Worm (Caenorhabditis elegans): ENCODE measurements around the gene ift-43.

ift-43 gene

DNA sequence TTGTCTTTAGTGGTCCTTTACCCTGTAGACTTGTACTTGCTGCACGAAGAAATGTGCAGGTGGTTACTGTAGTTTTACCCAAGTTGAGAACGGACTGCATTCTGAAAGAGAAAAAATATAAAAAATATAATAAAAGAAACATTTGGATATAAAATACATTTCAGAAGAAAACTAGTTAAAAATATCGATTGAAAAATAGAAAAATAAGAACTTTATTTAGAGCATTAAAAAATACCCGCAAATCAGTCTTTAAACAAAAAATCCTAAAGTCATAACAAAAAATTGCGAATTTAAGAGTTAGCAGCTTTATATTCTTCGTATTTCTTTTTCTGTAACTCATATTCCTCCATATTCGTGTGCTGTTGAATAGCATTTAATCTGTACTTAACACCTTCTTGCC is 8.2 kb upstream of the ift-43 start, which contains the start of gene C25H3.7:
Gene C25H3.7 (minus strand): TSS at position 101 of the 400 bp plus-strand sequence.
- no peak for TF ChIP-seq C16A3.4 (tag; optimal IDR thresholded peaks at IDR 0.05)
- TF ChIP-seq elt-3 (tag; optimal IDR thresholded peaks at IDR 0.05), result no peak
- no peak for TF ChIP-seq nhr-84 (tag; optimal IDR thresholded peaks at IDR 0.05)
- TF ChIP-seq ceh-63 (GFP tag; optimal IDR thresholded peaks at IDR 0.05), result no peak
- no peak for TF ChIP-seq lin-39 (tag; optimal IDR thresholded peaks at IDR 0.05)
- TF ChIP-seq fkh-10 (GFP tag; optimal IDR thresholded peaks at IDR 0.05), result no peak
- no peak for TF ChIP-seq nhr-47 (tag; optimal IDR thresholded peaks at IDR 0.05)
- TF ChIP-seq zag-1 (tag; optimal IDR thresholded peaks at IDR 0.05), result no peak
- TF ChIP-seq snu-23 (GFP tag; optimal IDR thresholded peaks at IDR 0.05), result no peak
- no peak for TF ChIP-seq nhr-20 (tag; optimal IDR thresholded peaks at IDR 0.05)
- TF ChIP-seq lin-14 (GFP tag; optimal IDR thresholded peaks at IDR 0.05), result no peak
- TF ChIP-seq snpc-4 (tag; optimal IDR thresholded peaks at IDR 0.05), result no peak
- no peak for TF ChIP-seq ceh-90 (tag; optimal IDR thresholded peaks at IDR 0.05)
- TF ChIP-seq lir-3 (tag; optimal IDR thresholded peaks at IDR 0.05; ENCODE audit: poor library complexity), result no peak
- TF ChIP-seq ceh-88 (GFP tag; IDR thresholded peaks at IDR 0.05), result no peak
- no peak for TF ChIP-seq pag-3 (tag; optimal IDR thresholded peaks at IDR 0.05; ENCODE audit: borderline replicate concordance, insufficient read depth)
- TF ChIP-seq ets-5 (GFP tag; IDR thresholded peaks at IDR 0.05), result no peak
- no peak for TF ChIP-seq nhr-11 (tag; optimal IDR thresholded peaks at IDR 0.05)
- no peak for TF ChIP-seq hlh-17 (GFP tag; optimal IDR thresholded peaks at IDR 0.05; ENCODE audit: borderline replicate concordance)

ce11 chrII:5667540-5667939 is 7.0 kb upstream of the ift-43 start:
- TF ChIP-seq Y116A8C.19 (tag; optimal IDR thresholded peaks at IDR 0.05; ENCODE audit: borderline replicate concordance) (no peak), lin-13 (GFP tag; optimal IDR thresholded peaks at IDR 0.05) (no peak), irx-1 (tag; optimal IDR thresholded peaks at IDR 0.05) (no peak), aly-2 (tag; optimal IDR thresholded peaks at IDR 0.05) (no peak), lir-3 (tag; optimal IDR thresholded peaks at IDR 0.05; ENCODE audit: poor library complexity) (no peak), unc-30 (tag; optimal IDR thresholded peaks at IDR 0.05) (no peak), ztf-4 (tag; optimal IDR thresholded peaks at IDR 0.05) (no peak), nhr-47 (tag; optimal IDR thresholded peaks at IDR 0.05) (no peak), fos-1 (tag; optimal IDR thresholded peaks at IDR 0.05) (no peak), ceh-82 (tag; optimal IDR thresholded peaks at IDR 0.05) (no peak), zag-1 (tag; optimal IDR thresholded peaks at IDR 0.05) (no peak), hlh-17 (GFP tag; optimal IDR thresholded peaks at IDR 0.05; ENCODE audit: borderline replicate concordance) (no peak)

DNA sequence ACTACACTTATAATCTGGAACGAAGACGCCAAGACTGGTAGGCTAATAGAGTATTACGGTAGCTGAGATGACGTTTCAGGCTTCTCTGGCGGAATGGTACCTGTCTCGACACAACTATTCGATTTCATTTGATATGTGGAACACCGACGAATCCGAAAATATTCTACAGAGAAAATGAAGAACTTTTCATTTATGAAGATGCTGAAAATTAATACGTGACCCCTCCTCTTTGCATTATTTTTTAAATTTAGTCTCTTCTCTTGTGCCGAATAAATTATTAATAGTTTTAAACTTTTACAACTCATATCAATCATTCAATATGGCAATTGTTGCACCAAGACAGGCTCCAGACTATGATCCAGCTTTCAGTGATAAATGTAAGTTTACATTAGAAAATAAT is 5.4 kb upstream of the ift-43 start, which contains the start of gene C25H3.16:
Gene C25H3.16 (plus strand): TSS at position 301 of the 400 bp plus-strand sequence.
- no peak for TF ChIP-seq fkh-10 (GFP tag; optimal IDR thresholded peaks at IDR 0.05)

DNA sequence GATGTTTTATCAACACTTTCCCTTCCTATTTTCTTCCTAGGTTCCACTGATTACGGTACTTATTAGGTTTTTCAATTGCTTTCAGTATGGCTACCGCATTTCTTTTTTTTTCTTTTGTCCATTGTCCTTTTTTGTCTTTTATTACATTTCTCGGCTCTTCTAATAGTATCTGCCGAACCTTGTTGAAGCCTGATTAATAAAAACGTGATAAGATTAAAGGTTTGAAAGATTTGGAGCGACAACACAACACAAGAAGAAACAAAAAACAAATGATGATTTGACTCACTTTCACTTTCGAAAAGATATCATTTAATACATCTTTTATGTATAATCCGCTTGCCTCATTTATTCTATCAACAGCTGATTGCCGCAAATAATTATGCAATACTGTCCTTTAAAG is 4.4 kb upstream of the ift-43 start, which contains the start of gene C25H3.15:
Gene C25H3.15 (plus strand): TSS at position 301 of the 400 bp plus-strand sequence.
- TF ChIP-seq zip-4 (GFP tag; optimal IDR thresholded peaks at IDR 0.05), result no peak
- TF ChIP-seq elt-3 (tag; optimal IDR thresholded peaks at IDR 0.05), result no peak
- TF ChIP-seq nhr-11 (tag; optimal IDR thresholded peaks at IDR 0.05), result no peak

DNA sequence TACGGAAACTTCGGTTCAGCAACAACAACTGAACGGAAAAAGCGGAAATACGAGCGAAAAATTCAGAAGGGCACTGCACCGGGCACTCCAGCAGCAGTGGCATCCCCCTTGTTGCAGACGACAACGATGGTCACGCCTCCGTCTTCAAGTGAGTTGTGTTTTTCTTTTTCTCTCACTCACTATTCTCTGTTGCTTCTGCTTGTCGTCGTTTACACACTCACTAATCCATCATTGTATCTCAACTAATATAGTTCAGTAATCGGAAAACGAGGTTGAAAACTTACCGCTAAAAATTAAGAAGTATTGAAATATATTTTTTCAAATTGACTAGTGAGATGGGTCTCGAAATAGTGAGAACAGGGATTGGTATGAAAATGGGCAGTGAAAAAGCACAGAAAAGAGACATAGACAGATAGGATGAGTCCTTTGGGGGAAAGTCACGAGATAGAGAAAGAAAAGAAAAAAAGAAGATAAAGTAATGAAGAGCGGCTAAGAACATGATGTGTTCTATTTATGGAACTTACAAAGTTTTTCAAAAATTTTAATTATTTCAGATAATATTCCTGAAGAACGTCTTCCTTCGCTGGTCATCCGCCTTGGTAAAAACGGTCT is 2.7 kb upstream of the ift-43 start:
- TF ChIP-seq fkh-8 (tag; optimal IDR thresholded peaks at IDR 0.05) (no peak), nhr-76 (tag; optimal IDR thresholded peaks at IDR 0.05) (no peak), lin-39 (tag; optimal IDR thresholded peaks at IDR 0.05) (no peak), snpc-4 (tag; optimal IDR thresholded peaks at IDR 0.05) (no peak), mef-2 (tag; optimal IDR thresholded peaks at IDR 0.05) (peak; percentile 48), isw-1 (GFP tag; IDR thresholded peaks at IDR 0.05) (no peak), nhr-47 (tag; optimal IDR thresholded peaks at IDR 0.05) (peak; percentile 24), lin-14 (GFP tag; optimal IDR thresholded peaks at IDR 0.05) (peak; percentile 55), snu-23 (GFP tag; optimal IDR thresholded peaks at IDR 0.05) (peak; percentile 41), xbp-1 (tag; optimal IDR thresholded peaks at IDR 0.05) (peak; percentile 2), nhr-11 (tag; optimal IDR thresholded peaks at IDR 0.05) (no peak), ztf-4 (tag; optimal IDR thresholded peaks at IDR 0.05) (no peak), nhr-19 (GFP tag; conservative IDR thresholded peaks at IDR 0.05) (no peak; the same call in 1 of the 2 replicates), irx-1 (tag; optimal IDR thresholded peaks at IDR 0.05) (no peak), efl-3 (GFP tag; optimal IDR thresholded peaks at IDR 0.05) (no peak), fkh-4 (tag; optimal IDR thresholded peaks at IDR 0.05; ENCODE audit: borderline replicate concordance) (no peak), ceh-8 (GFP tag; optimal IDR thresholded peaks at IDR 0.05) (no peak), nhr-90 (tag; optimal IDR thresholded peaks at IDR 0.05; ENCODE audit: poor library complexity) (no peak), pqm-1 (tag; optimal IDR thresholded peaks at IDR 0.05) (no peak), ceh-63 (GFP tag; optimal IDR thresholded peaks at IDR 0.05) (no peak), vab-15 (tag; optimal IDR thresholded peaks at IDR 0.05) (no peak), Y116A8C.19 (tag; optimal IDR thresholded peaks at IDR 0.05; ENCODE audit: borderline replicate concordance) (no peak), fos-1 (tag; optimal IDR thresholded peaks at IDR 0.05) (no peak), dsc-1 (tag; optimal IDR thresholded peaks at IDR 0.05) (no peak), lin-13 (GFP tag; optimal IDR thresholded peaks at IDR 0.05) (no peak)

Data from whole organism, L1 larva.